Worm (Caenorhabditis elegans) whole organism, late embryonic: Measurements from ENCODE around the gene Y82E9BR.3.

Experiments used
- C08G9.2 ChIP-seq: sonication (generic microtip); optimal IDR thresholded peaks from 2 replicates; lab custom pipeline; 2016; ENCODE audit warnings: mild to moderate bottlenecking, missing genetic modification characterization, moderate library complexity, missing compliant biosample characterization
- ceh-48 ChIP-seq: sonication (generic microtip); optimal IDR thresholded peaks from 2 replicates; lab custom pipeline; 2016; ENCODE audit warnings: missing genetic modification characterization, inconsistent platforms, missing compliant biosample characterization
- hlh-6 ChIP-seq: sonication (generic microtip); optimal IDR thresholded peaks from 2 replicates; lab custom pipeline; 2016; ENCODE audit warnings: missing genotype, missing genetic modification characterization, missing compliant biosample characterization
- nfya-1 ChIP-seq: sonication (generic microtip); optimal IDR thresholded peaks from 2 replicates; lab custom pipeline; 2017; ENCODE audit warnings: missing genetic modification characterization, mild to moderate bottlenecking, missing compliant biosample characterization, antibody characterized with exemption, moderate library complexity

DNA sequence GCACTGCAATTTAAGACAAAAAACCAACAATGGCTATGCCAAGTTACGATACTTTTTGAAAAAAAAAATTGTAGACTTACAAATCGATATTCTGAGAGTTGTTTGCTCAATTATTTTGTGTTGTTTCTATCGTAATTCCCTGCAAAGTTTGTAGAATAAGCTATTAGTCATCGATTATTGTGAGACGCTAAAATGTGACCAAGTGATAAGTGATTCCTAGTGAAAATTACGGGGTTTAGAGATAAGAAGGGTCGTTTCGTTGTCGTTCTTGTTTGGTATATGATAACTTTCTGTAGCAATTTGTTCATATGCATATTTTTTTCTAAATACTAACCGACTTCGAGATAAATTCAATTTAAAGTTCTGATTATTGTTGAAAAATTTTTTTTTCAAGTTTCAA lies 20.8 kb upstream of the Y82E9BR.3 start:
- TF ChIP-seq nfya-1 (tag; lab: Kevin White, UChicago) (no peak), hlh-6 (tag; lab: Kevin White, UChicago) (no peak), ceh-48 (tag; lab: Kevin White, UChicago) (no peak), C08G9.2 (tag; lab: Kevin White, UChicago) (no peak)
